Fruit fly (Drosophila melanogaster) ovary, adult (tissue): Measurements from ENCODE around the gene CG31161.

ENCODE experiments used
- CG17801 ChIP-seq: fragments of 200-800 bp; optimal IDR thresholded peaks from 2 replicates; lab custom pipeline; 2019; ENCODE audit warnings: missing biosample characterization, mild to moderate bottlenecking, missing genetic modification characterization, moderate library complexity; ENCODE audit not compliant: partially characterized antibody

Gene CG31161

DNA sequence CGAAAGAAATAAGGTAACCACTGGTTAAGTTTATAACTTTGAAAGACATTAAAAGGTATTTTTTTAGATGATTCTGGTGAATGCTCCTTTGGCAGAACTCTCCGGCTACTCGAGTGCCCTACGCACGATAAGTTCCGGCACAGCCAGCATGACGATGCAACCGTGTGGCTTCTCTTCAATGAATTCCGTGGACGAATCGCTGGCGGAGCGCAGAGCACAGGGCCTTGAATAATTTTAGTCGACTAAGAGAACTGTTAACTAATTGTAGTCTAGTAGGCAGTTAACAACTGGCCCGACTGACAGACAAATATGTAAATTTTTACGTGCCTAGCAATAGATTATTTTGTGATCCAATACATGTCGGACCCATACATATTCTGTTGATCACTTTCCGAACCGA, at the start of gene CG31161:
TSS of gene CG31161 (plus strand) at position 301 of the 400 bp plus-strand sequence.
- TF ChIP-seq CG17801 (GFP tag; lab: Kevin White, UChicago): no peak

DNA sequence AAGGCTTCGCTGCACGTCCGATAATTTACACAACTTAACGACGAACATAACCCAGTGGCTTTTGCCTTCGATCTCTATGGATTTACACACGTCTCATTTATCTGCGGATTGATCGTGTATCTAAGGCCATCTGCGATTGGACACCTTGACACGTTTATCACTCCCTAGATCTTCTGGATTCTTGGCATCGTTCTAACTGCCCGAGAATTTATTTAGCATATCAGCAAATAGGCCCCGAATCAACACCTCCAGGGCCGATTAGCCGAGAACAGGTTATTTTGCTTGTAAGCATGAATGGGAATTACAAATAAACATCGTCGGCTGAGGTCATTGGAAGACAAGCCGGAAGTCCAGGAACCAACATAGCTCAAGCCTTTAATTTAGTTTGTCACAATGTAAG, 47.8 kb upstream of the CG31161 start:
- no peak for TF ChIP-seq CG17801 (GFP tag; lab: Kevin White, UChicago)

DNA sequence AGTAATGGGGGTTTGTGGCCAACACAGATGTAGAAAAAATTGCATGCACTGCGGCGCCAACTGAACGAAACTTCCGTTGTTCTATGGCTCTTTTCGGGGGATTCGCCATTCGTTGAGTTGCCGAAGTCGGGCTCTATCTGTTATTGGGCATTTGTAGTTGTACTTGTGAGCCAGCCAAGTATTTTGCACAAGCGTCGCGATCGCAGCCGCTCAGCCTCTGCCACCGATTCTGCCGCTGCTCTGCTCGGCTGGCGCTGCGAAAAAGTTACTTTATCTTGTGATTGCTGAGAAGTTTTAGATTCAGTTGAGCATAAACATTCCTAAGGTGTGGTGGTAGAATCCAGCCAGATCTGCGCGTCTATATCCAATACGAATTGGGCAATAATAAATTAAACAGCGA, 46.4 kb upstream of the CG31161 start, which contains the start of gene CG33110:
TSS of gene CG33110 (plus strand) at position 301 of the 400 bp plus-strand sequence.
- no peak for TF ChIP-seq CG17801 (GFP tag; lab: Kevin White, UChicago)

DNA sequence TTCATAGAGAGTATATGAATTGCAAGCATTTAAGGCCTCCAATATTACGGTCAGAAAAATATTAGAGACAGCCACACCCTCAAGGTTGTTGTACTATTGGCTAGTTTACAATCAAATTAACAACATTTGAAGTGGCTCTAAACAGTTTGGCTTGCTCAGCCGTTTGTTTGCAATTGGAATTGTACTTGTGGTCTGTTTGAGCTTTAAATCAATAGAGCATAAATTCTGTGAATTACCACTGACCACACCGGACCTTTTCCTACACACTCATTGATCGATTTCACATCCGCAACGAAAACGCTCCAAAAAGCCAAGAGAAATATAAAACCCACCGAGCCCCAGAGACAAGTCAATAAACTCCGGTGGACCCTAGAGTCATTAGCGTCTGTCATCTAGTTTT, 42.7 kb upstream of the CG31161 start:
- no peak for TF ChIP-seq CG17801 (GFP tag; lab: Kevin White, UChicago)

DNA sequence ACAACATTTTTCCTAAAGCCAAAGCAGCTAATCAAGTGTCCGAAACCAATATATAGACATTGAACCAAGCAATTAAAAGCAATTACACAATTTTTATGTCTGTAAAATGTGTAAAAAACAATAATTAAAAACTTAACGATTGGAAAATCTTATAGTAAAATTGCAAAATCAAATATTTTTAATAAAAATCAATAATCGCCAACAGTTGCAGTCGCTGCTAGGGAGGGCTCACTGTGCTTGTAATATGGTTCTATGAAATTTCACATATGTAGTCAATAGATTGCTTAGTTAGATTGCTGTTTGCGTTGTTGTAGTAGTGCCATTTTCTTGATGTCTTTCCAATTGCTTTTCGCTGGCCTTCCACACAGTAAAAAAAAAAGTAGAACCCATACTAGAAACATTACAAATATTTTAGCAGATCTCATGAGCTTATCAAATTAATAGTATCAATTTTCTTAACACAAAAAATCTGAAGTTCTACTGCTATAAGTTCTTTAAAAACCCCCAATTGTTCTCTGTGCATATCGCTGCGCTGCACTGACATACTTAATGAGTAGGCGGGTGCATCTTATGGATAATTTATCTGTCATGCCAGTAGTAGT, 40.1 kb upstream of the CG31161 start:
- TF ChIP-seq CG17801 (GFP tag; lab: Kevin White, UChicago): no peak

DNA sequence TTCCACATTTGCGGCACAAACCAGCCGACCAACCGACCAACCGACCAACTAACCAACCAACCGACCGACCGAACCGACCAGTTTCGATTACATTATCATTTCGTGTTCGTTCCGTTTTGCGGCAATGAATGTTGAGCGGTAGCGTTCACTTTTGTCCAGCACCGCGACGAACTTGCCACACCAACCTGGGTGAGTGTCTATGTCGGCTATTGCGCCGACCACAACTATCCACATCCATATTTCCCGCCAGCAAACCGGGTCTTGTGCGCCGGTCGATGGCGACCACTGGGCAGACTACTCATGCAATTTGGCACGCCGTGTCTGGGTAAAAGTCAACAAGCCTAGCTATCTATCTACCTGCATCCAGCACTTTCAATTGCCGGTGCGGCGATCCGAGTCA, 39.3 kb upstream of the CG31161 start:
- TF ChIP-seq CG17801 (GFP tag; lab: Kevin White, UChicago): no peak

DNA sequence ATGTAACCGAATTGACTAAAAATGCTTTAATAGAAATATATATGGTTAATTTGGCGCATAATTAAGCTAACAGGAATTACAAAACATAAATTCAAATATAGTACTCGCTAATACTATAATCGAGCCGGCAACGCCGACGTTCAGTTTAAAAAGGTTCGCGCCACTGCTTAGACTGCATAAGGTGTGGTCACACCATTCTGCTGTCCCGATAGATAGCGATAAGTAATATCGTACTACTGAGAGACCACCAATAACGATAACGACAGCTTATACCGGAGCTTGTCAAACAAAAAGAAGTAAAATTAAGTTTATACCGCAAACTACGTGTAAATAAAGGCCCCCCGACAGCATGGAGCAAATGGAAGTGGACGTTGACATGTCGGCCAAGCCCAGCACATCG, 35.8 kb upstream of the CG31161 start, which contains the start of gene CSN6:
TSS of gene CSN6 (plus strand) at position 228 of the 400 bp plus-strand sequence.
- peak; percentile 6 for TF ChIP-seq CG17801 (GFP tag; lab: Kevin White, UChicago)

DNA sequence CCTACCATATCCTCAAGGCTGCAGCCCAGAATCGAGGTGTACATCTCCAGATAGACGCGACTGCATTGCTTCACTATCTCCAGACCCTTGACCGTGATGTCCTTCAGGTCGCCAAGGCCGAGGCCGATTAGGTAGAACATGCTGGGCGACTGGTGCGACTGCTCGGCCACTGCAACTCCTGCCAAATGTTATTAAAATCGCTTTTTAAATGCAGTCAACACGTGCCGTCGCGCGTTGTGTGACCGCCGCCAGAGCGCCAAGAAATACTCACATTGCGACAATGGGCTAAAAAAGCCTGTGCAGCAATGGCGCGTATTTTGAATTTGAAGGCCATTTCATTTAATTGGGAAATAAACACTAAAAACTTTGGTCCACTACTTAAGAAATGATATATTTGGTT, 33.3 kb upstream of the CG31161 start, which contains the start of gene Dph5:
TSS of gene Dph5 (minus strand) at position 245 of the 400 bp plus-strand sequence.
- TF ChIP-seq CG17801 (GFP tag; lab: Kevin White, UChicago): no peak

DNA sequence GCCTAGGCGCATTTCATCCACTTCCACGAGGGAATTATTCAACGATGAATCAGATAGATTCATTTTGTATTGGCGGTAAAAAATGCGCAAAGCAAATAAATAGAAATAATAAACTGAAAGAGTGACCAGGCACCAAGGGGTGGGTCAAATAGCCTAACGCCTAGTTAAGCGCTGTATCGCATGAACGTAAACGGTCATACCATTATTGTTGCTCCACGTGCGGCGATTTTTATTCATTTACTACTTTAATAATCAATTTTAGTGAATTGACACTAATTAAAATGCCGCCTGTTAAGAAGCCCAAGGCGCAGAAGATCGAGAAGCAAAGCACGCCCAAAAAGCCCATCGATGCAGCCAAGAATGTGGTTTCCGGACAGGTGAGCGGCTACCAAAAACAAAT, 31.7 kb upstream of the CG31161 start, which contains the start of the genes CG33107 and CG6937:
TSS of gene CG33107 (minus strand) at position 137 of the 400 bp plus-strand sequence.
TSS of gene CG6937 (plus strand) at position 192 of the 400 bp plus-strand sequence.
- peak; percentile 28 for TF ChIP-seq CG17801 (GFP tag; lab: Kevin White, UChicago)

DNA sequence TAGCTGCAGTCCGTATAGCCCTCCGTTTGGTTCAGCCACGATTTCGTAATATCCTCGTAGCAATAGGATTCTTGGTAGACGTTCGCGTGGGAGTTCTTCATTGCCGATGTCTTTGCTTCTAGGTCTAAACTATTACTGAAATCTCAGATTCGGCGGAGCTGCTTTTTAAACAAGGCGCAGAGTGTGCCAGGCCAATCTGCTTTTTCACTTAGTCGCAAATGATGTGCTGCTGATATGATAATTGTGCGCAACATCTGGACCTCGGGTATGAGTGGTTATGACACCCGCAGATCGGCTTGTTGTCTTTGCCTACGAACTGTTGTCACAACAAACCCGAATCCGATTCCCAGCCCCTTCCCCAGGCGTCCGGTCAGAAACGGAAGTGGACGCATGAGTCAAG, 29.8 kb upstream of the CG31161 start, which contains the start of gene btn:
TSS of gene btn (minus strand) at position 101 of the 400 bp plus-strand sequence.
- no peak for TF ChIP-seq CG17801 (GFP tag; lab: Kevin White, UChicago)

DNA sequence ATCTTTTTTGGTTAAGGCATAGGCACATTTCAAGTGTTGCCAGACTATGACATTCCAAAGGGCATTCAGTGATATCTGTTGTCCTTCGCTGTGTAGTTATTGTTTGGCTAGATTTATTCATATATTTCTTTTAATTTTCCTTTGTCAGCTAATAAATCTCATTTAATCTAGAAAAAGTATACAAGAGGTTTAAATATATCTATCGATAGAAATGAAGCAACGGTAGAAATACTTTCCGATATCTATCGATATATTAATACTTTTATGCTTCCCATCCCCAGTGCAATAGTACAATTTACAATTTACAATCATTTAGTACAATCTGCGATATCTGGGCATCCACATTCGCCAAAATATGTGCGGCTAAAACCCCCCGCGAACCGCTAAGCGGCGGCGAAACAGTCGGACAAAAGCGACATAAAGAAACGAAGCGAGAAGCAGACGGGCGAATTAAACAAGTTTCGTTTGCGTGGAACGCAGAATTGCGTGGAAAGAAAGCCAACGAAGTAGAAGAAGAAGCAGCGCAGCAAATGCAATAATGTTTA, 28.8 kb upstream of the CG31161 start, which contains the start of gene Efa6:
TSS of gene Efa6 (plus strand) at position 337 of the 545 bp plus-strand sequence.
- TF ChIP-seq CG17801 (GFP tag; lab: Kevin White, UChicago): peak; percentile 74

DNA sequence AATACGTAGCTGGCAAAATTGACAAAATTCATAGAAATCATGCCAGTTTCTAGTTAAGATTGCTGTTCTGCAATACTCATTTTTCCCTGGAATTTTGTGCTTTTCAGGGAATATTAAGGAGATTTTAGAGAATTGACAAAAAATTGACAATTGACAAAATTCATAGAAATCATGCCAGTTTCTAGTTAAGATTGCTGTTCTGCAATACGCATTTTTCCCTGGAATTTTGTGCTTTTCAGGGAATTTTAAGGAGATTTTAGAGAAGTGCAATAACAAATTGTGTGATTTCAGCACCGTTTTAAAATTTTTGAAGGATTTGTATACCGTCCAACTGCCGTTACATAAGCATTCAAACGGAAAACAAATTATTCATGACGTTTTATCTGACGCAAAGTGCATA, 27.6 kb upstream of the CG31161 start:
- TF ChIP-seq CG17801 (GFP tag; lab: Kevin White, UChicago): no peak

DNA sequence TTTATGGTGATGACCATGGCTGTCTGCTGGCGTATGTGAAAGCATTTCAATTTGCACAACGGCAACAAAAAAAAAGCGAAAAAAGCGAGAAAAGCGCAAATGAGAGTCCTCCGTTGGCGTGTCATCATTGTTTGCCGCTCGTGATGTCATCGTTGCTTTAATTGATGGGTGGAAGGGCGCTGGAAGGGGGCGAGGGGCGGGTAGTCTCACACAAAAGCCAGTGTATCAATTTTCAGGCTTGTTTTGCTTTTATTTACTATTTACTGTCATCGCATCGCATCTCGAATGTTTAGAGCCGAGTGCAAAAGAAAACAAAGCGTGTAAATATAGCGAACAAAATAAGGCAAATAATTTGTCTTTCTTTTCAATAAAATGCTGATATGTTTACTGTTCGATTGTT, 27.0 kb upstream of the CG31161 start:
- no peak for TF ChIP-seq CG17801 (GFP tag; lab: Kevin White, UChicago)

DNA sequence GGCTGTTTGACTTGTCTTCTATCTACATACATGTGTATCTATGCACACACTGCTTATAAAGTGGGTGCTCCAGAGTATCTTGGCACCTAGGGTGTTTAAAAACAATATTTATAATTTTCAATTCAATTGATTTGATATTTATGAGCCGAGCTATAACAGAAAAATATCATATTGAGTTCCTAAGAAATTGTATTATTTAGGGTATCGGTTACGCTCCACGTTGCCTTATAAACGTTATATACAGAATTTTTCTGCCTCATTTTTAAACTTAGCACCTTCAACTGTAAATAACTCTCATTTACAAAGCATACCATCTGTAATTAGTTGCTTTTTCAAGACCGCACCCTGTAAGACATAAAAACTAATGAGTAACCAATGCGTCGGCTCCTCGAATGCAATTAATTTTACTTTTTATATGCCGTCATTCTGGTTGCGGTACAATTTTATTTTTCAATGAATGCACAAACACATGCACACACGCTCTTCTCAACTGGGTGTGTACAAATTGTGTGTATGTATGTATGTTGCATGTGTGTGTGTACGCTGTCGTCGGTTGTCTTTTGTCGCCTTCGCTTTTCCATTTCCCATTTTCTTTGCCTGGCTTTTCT, 25.5 kb upstream of the CG31161 start:
- no peak for TF ChIP-seq CG17801 (GFP tag; lab: Kevin White, UChicago)

DNA sequence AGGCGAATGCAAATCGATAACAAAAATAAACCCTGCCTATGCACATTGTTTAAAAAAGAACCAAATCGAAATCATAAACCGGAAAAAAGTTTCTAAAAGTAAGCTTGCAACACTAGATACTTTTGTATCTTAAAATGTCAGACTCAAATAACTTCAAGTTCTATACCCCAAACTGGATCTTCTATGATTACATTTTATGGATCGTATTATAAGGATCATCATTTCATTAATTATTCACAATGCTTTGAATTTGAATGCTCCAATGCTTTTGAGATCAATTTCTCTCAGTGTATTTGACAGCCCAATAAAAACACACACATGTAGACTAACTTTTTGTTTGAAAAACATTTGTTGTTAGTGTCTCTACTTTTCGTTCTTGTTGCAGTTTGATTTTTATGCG, 22.1 kb upstream of the CG31161 start:
- TF ChIP-seq CG17801 (GFP tag; lab: Kevin White, UChicago): no peak
